Fruit fly (Drosophila melanogaster): ENCODE measurements around the gene Sbds.

Sbds gene

DNA sequence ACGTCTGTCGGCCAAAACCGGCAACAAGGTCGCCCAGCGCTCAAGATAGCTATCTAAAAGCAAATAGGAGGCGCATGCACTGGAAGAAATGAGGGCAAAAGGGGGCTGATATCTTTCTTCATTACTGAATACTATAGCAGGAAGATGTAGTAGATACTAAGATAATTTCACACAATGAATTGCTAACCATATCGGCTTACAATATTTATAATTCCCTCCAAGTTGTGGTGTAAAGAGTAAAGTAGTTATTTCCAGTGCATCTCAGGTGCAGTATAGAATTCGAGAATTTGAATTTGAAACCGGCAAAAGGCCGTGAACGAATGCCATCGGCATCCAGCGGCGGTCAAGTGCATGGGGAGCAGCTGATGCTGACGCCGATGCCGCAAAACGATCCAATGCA is 46.8 kb downstream of the Sbds start (continued):
- TF ChIP-seq Ets21C (GFP tag; optimal IDR thresholded peaks at IDR 0.05) (no peak), Sox102F (GFP tag; optimal IDR thresholded peaks at IDR 0.05) (no peak), acj6 (GFP tag; optimal IDR thresholded peaks at IDR 0.05) (peak; percentile 20), CG9139 (GFP tag; optimal IDR thresholded peaks at IDR 0.05) (no peak), esn (GFP tag; optimal IDR thresholded peaks at IDR 0.05) (peak; percentile 36), CG8119 (GFP tag; IDR thresholded peaks at IDR 0.05) (peak; percentile 54; the same call in 2 of the 3 replicates), salr (GFP tag; optimal IDR thresholded peaks at IDR 0.05) (peak in 1 of 2 experiments; percentile 12), CG3032 (tag; optimal IDR thresholded peaks at IDR 0.05) (peak; percentile 39), Eip78C (GFP tag) (peak; percentile 64), CG32006 (GFP tag; optimal IDR thresholded peaks at IDR 0.05) (peak; percentile 56), vri (GFP tag; optimal IDR thresholded peaks at IDR 0.05) (no peak), Hr39 (GFP tag; optimal IDR thresholded peaks at IDR 0.05) (peak; percentile 17), Sox15 (GFP tag; optimal IDR thresholded peaks at IDR 0.05) (no peak), Smox (GFP tag; optimal IDR thresholded peaks at IDR 0.05) (no peak)

DNA sequence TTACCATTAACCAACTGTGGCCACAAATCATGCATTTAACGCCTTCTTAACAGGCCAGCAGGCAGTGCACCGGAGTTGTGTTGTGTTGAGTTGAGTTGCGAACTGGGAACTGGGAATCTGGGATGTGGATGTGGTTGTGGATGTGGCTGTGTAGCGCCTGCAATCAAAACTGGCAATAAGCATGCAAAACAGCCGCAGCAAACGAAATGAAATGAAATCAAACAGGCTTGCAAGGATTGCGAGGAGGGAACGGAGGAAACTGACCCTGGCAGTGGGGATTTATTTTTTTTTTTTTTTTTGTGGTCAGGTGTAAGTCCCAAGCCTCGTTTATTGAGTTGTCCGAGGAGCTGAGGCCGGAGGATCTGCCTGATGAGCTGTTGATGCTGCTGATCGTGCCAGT is 49.8 kb downstream of the Sbds start:
- TF ChIP-seq CG6276 (GFP tag; optimal IDR thresholded peaks at IDR 0.05) = peak; percentile 18
- peak; percentile 30 for TF ChIP-seq CG6854 (GFP tag; optimal IDR thresholded peaks at IDR 0.05)
- TF ChIP-seq CG3919 (GFP tag; optimal IDR thresholded peaks at IDR 0.05) = no peak
- no peak for TF ChIP-seq net (GFP tag; optimal IDR thresholded peaks at IDR 0.05)
- TF ChIP-seq Eip78C (GFP tag) = peak; percentile 64
- TF ChIP-seq ss (GFP tag; optimal IDR thresholded peaks at IDR 0.05) = peak in 1 of 2 experiments; percentile 87
